Worm (Caenorhabditis elegans) whole organism, L4 larva: ENCODE measurements around the gene T09F5.1.

Experiments
- F10B5.3 ChIP-seq: sonication (generic microtip); optimal IDR thresholded peaks from 2 replicates; lab custom pipeline; 2016; ENCODE audit warnings: mild to moderate bottlenecking, missing genetic modification characterization, missing compliant biosample characterization
- F49E8.2 ChIP-seq: sonication (generic microtip); optimal IDR thresholded peaks from 2 replicates; lab custom pipeline; 2016; ENCODE audit warnings: missing compliant biosample characterization, mild to moderate bottlenecking, missing genetic modification characterization, borderline replicate concordance
- Y105C5A.15 ChIP-seq: fragments of 200-800 bp; sonication (Bioruptor generic); IDR thresholded peaks from 2 replicates; pipeline ENCODE4 v1.3.6; 2022; ENCODE audit warnings: missing genetic modification characterization, missing compliant biosample characterization
- Y48G9A.11 ChIP-seq: fragments of 200-800 bp; sonication (Bioruptor generic); IDR thresholded peaks from 2 replicates; pipeline ENCODE4 v1.3.6; 2022; ENCODE audit warnings: missing genetic modification reagents, missing genetic modification characterization, missing compliant biosample characterization
- Y5F2A.4 ChIP-seq: fragments of 200-800 bp; sonication (Bioruptor generic); optimal IDR thresholded peaks from 2 replicates; lab custom pipeline; 2018; ENCODE audit warnings: mild to moderate bottlenecking, missing genetic modification characterization, missing compliant biosample characterization
- ZK337.2 ChIP-seq: fragments of 200-800 bp; sonication (Bioruptor generic); IDR thresholded peaks from 2 replicates; pipeline ENCODE4 v1.3.6; 2022; ENCODE audit warnings: missing genetic modification reagents, missing genetic modification characterization, missing compliant biosample characterization
- arid-1 ChIP-seq: fragments of 200-800 bp; sonication (Bioruptor generic); conservative IDR thresholded peaks from 2 replicates; pipeline ENCODE4 v1.3.6; 2022; ENCODE audit warnings: missing genetic modification reagents, missing genetic modification characterization, missing compliant biosample characterization
- attf-4 ChIP-seq: sonication (generic microtip); optimal IDR thresholded peaks from 3 replicates; lab custom pipeline; 2017; ENCODE audit warnings: missing biosample characterization, missing genetic modification characterization
- ceh-28 ChIP-seq: fragments of 150-350 bp; optimal IDR thresholded peaks from 2 replicates; lab custom pipeline; 2014; ENCODE audit warnings: missing biosample characterization, missing genetic modification reagents, missing genetic modification characterization
- ceh-62 ChIP-seq: sonication (generic microtip); optimal IDR thresholded peaks from 2 replicates; lab custom pipeline; 2017; ENCODE audit warnings: missing biosample characterization, missing genetic modification characterization
- cey-2 ChIP-seq: sonication (generic microtip); optimal IDR thresholded peaks from 3 replicates; lab custom pipeline; 2017; ENCODE audit warnings: missing genetic modification characterization, mild to moderate bottlenecking, missing compliant biosample characterization, antibody characterized with exemption, borderline replicate concordance; ENCODE audit not compliant: insufficient read depth
- daf-12 ChIP-seq: fragments of 150-350 bp; optimal IDR thresholded peaks from 2 replicates; lab custom pipeline; 2014; ENCODE audit warnings: missing biosample characterization, missing genetic modification reagents, missing genetic modification characterization
- daf-19 ChIP-seq: fragments of 200-800 bp; sonication (Bioruptor generic); conservative IDR thresholded peaks from 2 replicates; pipeline ENCODE4 v1.3.6; 2022; ENCODE audit warnings: missing genetic modification characterization, missing compliant biosample characterization
- dmd-6 ChIP-seq: fragments of 200-800 bp; sonication (Bioruptor generic); IDR thresholded peaks from 2 replicates; pipeline ENCODE4 v1.3.6; 2022; ENCODE audit warnings: missing genetic modification reagents, missing genetic modification characterization, missing compliant biosample characterization
- dmd-8 ChIP-seq: fragments of 200-800 bp; sonication (Bioruptor generic); IDR thresholded peaks from 2 replicates; pipeline ENCODE4 v1.3.6; 2022; ENCODE audit warnings: missing genetic modification characterization, missing compliant biosample characterization
- dve-1 ChIP-seq: sonication (generic microtip); optimal IDR thresholded peaks from 2 replicates; lab custom pipeline; 2017; ENCODE audit warnings: antibody characterized with exemption, mild to moderate bottlenecking, missing genetic modification characterization, missing compliant biosample characterization; ENCODE audit not compliant: insufficient read depth
- hlh-30 ChIP-seq: sonication (generic microtip); optimal IDR thresholded peaks from 2 replicates; lab custom pipeline; 2017; ENCODE audit warnings: antibody characterized with exemption, mild to moderate bottlenecking, missing genetic modification characterization, missing compliant biosample characterization; ENCODE audit not compliant: insufficient read depth
- hmg-1.1 ChIP-seq: fragments of 200-800 bp; sonication (Bioruptor generic); IDR thresholded peaks from 2 replicates; pipeline ENCODE4 v1.3.6; 2022; ENCODE audit warnings: missing genetic modification reagents, missing genetic modification characterization, missing compliant biosample characterization
- jun-1 ChIP-seq: fragments of 150-350 bp; optimal IDR thresholded peaks from 2 replicates; lab custom pipeline; 2014; ENCODE audit warnings: missing biosample characterization, missing genetic modification reagents, missing genetic modification characterization
- lin-13 ChIP-seq: fragments of 150-350 bp; optimal IDR thresholded peaks from 2 replicates; lab custom pipeline; 2014; ENCODE audit warnings: missing biosample characterization, missing genetic modification reagents, missing genetic modification characterization
- lin-29 ChIP-seq: fragments of 200-800 bp; sonication (Bioruptor generic); IDR thresholded peaks from 2 replicates; pipeline ENCODE4 v1.3.6; 2022; ENCODE audit warnings: missing genetic modification reagents, missing genetic modification characterization, missing compliant biosample characterization
- lin-38 ChIP-seq: fragments of 200-800 bp; sonication (Bioruptor generic); IDR thresholded peaks from 2 replicates; pipeline ENCODE4 v1.3.6; 2022; ENCODE audit warnings: missing genetic modification reagents, missing genetic modification characterization, missing compliant biosample characterization
- lin-39 ChIP-seq: fragments of 150-350 bp; optimal IDR thresholded peaks from 2 replicates; lab custom pipeline; 2014; ENCODE audit warnings: missing biosample characterization, missing genetic modification reagents, missing genetic modification characterization
- lir-3 ChIP-seq: sonication (generic microtip); optimal IDR thresholded peaks from 2 replicates; lab custom pipeline; 2016; ENCODE audit warnings: mild to moderate bottlenecking, missing genetic modification characterization, missing compliant biosample characterization
- lsy-2 ChIP-seq, 2 experiments: fragments of 150-350 bp in 1 of 2; sonication (generic microtip) in 1 of 2; optimal IDR thresholded peaks; 2 replicates each; lab custom pipeline; 2014 to 2017; ENCODE audit warnings: missing biosample characterization in 2 of 2, missing genetic modification characterization in 2 of 2
- mep-1 ChIP-seq: fragments of 150-350 bp; sonication (generic microtip); optimal IDR thresholded peaks from 3 replicates; lab custom pipeline; 2014; ENCODE audit warnings: missing biosample characterization, missing genetic modification characterization
- mxl-2 ChIP-seq: fragments of 200-800 bp; sonication (Bioruptor generic); conservative IDR thresholded peaks from 2 replicates; pipeline ENCODE4 v1.3.6; 2022; ENCODE audit warnings: missing genetic modification reagents, missing genetic modification characterization, missing compliant biosample characterization
- nhr-10 ChIP-seq: fragments of 150-350 bp; optimal IDR thresholded peaks from 2 replicates; lab custom pipeline; 2014; ENCODE audit warnings: missing biosample characterization, missing genetic modification characterization
- nhr-111 ChIP-seq: fragments of 200-800 bp; sonication (Bioruptor generic); optimal IDR thresholded peaks from 2 replicates; lab custom pipeline; 2018; ENCODE audit warnings: mild to moderate bottlenecking, missing genetic modification characterization, missing compliant biosample characterization
- nhr-237 ChIP-seq: sonication (generic microtip); optimal IDR thresholded peaks from 2 replicates; lab custom pipeline; 2017; ENCODE audit warnings: missing biosample characterization, missing genetic modification characterization
- nhr-28 ChIP-seq: fragments of 150-350 bp; optimal IDR thresholded peaks from 2 replicates; lab custom pipeline; 2014; ENCODE audit warnings: missing biosample characterization, missing genetic modification characterization
- nhr-42 ChIP-seq: fragments of 200-800 bp; sonication (Bioruptor generic); IDR thresholded peaks from 2 replicates; pipeline ENCODE4 v1.3.6; 2022; ENCODE audit warnings: missing genetic modification characterization, missing compliant biosample characterization
- pha-4 ChIP-seq, 2 experiments: fragments of 150-350 bp in 1 of 2; fragments of 200-800 bp in 1 of 2; sonication (Bioruptor generic) in 1 of 2; IDR thresholded peaks in 1 of 2; optimal IDR thresholded peaks in 1 of 2; 2 replicates each; pipeline versions ENCODE4 v1.3.6 to Lab custom; 2014 to 2022; ENCODE audit warnings: missing genetic modification characterization in 2 of 2, missing genetic modification reagents in 2 of 2, missing biosample characterization in 1 of 2, missing compliant biosample characterization in 1 of 2
- pqm-1 ChIP-seq: sonication (generic microtip); optimal IDR thresholded peaks from 2 replicates; lab custom pipeline; 2017; ENCODE audit warnings: missing biosample characterization, missing genetic modification characterization
- saeg-2 ChIP-seq: fragments of 200-800 bp; sonication (Bioruptor generic); IDR thresholded peaks from 2 replicates; pipeline ENCODE4 v1.3.6; 2022; ENCODE audit warnings: missing genetic modification reagents, missing genetic modification characterization, missing compliant biosample characterization
- sdz-12 ChIP-seq: fragments of 200-800 bp; sonication (Bioruptor generic); optimal IDR thresholded peaks from 2 replicates; lab custom pipeline; 2018; ENCODE audit warnings: mild to moderate bottlenecking, missing genetic modification characterization, missing compliant biosample characterization
- set-16 ChIP-seq: fragments of 200-800 bp; sonication (Bioruptor generic); IDR thresholded peaks from 2 replicates; pipeline ENCODE4 v1.3.6; 2022; ENCODE audit warnings: missing genetic modification reagents, missing genetic modification characterization, missing compliant biosample characterization
- snpc-1.2 ChIP-seq: fragments of 200-800 bp; sonication (Bioruptor generic); IDR thresholded peaks from 2 replicates; pipeline ENCODE4 v1.3.6; 2022; ENCODE audit warnings: missing genetic modification reagents, missing genetic modification characterization, missing compliant biosample characterization
- tag-97 ChIP-seq: fragments of 200-800 bp; sonication (Bioruptor generic); IDR thresholded peaks from 2 replicates; pipeline ENCODE4 v1.3.6; 2022; ENCODE audit warnings: missing genetic modification characterization, missing compliant biosample characterization
- unc-130 ChIP-seq: sonication (generic microtip); optimal IDR thresholded peaks from 2 replicates; lab custom pipeline; 2016; ENCODE audit warnings: missing genetic modification reagents, missing genetic modification characterization, missing compliant biosample characterization
- unc-39 ChIP-seq: sonication (generic microtip); optimal IDR thresholded peaks from 2 replicates; lab custom pipeline; 2017; ENCODE audit warnings: missing biosample characterization, missing genetic modification characterization
- unc-62 ChIP-seq, 3 experiments: fragments of 150-350 bp in 1 of 3; sonication (generic microtip); optimal IDR thresholded peaks in 2 of 3; peaks in 1 of 3; 1 replicate in 1 of 3; 2 replicates in 2 of 3; lab custom pipeline; 2014 to 2017; ENCODE audit warnings: missing biosample characterization in 3 of 3, missing genetic modification characterization in 3 of 3, missing genetic modification reagents in 3 of 3, missing genotype in 1 of 3
- ztf-11 ChIP-seq: fragments of 150-350 bp; optimal IDR thresholded peaks from 2 replicates; lab custom pipeline; 2014; ENCODE audit warnings: missing biosample characterization, missing genetic modification characterization

Gene T09F5.1

ce11 chrV:15181899-15182298 is 33.0 kb downstream of the T09F5.1 start:
- no peak for TF ChIP-seq daf-19
- no peak for TF ChIP-seq lin-39 (tag; lab: Kevin White, UChicago)
- no peak for TF ChIP-seq set-16 (GFP tag; lab: Robert Waterston, UW)
- no peak for TF ChIP-seq unc-62 (GFP tag; optimal IDR thresholded peaks at IDR 0.05 in 1 of 2; lab: Kevin White, UChicago)
- TF ChIP-seq unc-62 (tag; optimal IDR thresholded peaks at IDR 0.05; lab: Kevin White, UChicago), result no peak
- no peak for TF ChIP-seq tag-97 (GFP tag; lab: Robert Waterston, UW)
- no peak for TF ChIP-seq nhr-237 (tag; lab: Kevin White, UChicago)
- no peak for TF ChIP-seq unc-130 (GFP tag; lab: Kevin White, UChicago)
- no peak for TF ChIP-seq mep-1 (tag; lab: Kevin White, UChicago)
- no peak for TF ChIP-seq ztf-11 (tag; lab: Kevin White, UChicago)
- TF ChIP-seq Y105C5A.15 (GFP tag; lab: Robert Waterston, UW), result no peak
- TF ChIP-seq nhr-42 (GFP tag; lab: Robert Waterston, UW), result no peak
- no peak for TF ChIP-seq dmd-8 (GFP tag; lab: Robert Waterston, UW)

- TF ChIP-seq dve-1 (tag; lab: Kevin White, UChicago), result peak; percentile 2
- TF ChIP-seq dmd-6 (GFP tag; lab: Robert Waterston, UW), result peak; percentile 33; the same call in 1 of the 2 replicates
- TF ChIP-seq jun-1, result no peak
- no peak for TF ChIP-seq Y48G9A.11 (GFP tag; lab: Robert Waterston, UW)
- peak; percentile 9 for TF ChIP-seq pqm-1 (tag; lab: Kevin White, UChicago)
- no peak for TF ChIP-seq nhr-237 (tag; lab: Kevin White, UChicago)
- no peak for TF ChIP-seq hlh-30 (tag; lab: Kevin White, UChicago)
- TF ChIP-seq nhr-28, result peak; percentile 10
- TF ChIP-seq lin-29, result no peak
- no peak for TF ChIP-seq ztf-11 (tag; lab: Kevin White, UChicago)
- TF ChIP-seq, all 104 proteins: peak for 4
Observed at ce11 chrV:15182407-15182806, 33.5 kb downstream of the T09F5.1 start, which contains the start of gene fbxa-84. TSS of gene fbxa-84 (plus strand) at chrV:15182440.

- TF ChIP-seq lsy-2 (tag; optimal IDR thresholded peaks at IDR 0.05; lab: Kevin White, UChicago), result no peak
- no peak for TF ChIP-seq hlh-30 (tag; lab: Kevin White, UChicago)
- 0 out of 2 replicates have a peak, but pooled peaks have one; percentile 4 for TF ChIP-seq arid-1 (GFP tag; lab: Robert Waterston, UW)
- TF ChIP-seq daf-19, result no peak
- no peak for TF ChIP-seq ceh-62 (tag; lab: Kevin White, UChicago)
- no peak for TF ChIP-seq F10B5.3
- TF ChIP-seq nhr-10, result no peak
- TF ChIP-seq nhr-42 (GFP tag; lab: Robert Waterston, UW), result no peak
- TF ChIP-seq snpc-1.2 (GFP tag; lab: Robert Waterston, UW), result 0 out of 2 replicates have a peak, but pooled peaks have one; percentile 39
- no peak for TF ChIP-seq ztf-11 (tag; lab: Kevin White, UChicago)
- TF ChIP-seq lin-38 (GFP tag; lab: Robert Waterston, UW), result peak; percentile 74
- TF ChIP-seq pha-4 (GFP tag; IDR thresholded peaks at IDR 0.05; lab: Robert Waterston, UW), result no peak
- TF ChIP-seq pha-4 (tag; optimal IDR thresholded peaks at IDR 0.05; lab: Kevin White, UChicago), result no peak
- no peak for TF ChIP-seq saeg-2 (GFP tag; lab: Robert Waterston, UW)
- TF ChIP-seq unc-130 (GFP tag; lab: Kevin White, UChicago), result peak; percentile 55
- no peak for TF ChIP-seq daf-12
- no peak for TF ChIP-seq ZK337.2 (GFP tag; lab: Robert Waterston, UW)
- TF ChIP-seq nhr-111 (GFP tag; lab: Kevin White, UChicago), result no peak
- no peak for TF ChIP-seq Y5F2A.4
- TF ChIP-seq ceh-28 (tag; lab: Kevin White, UChicago), result no peak
- TF ChIP-seq lir-3 (tag; lab: Kevin White, UChicago), result no peak
- TF ChIP-seq Y48G9A.11 (GFP tag; lab: Robert Waterston, UW), result peak; percentile 21; the same call in 1 of the 2 replicates
- no peak for TF ChIP-seq hmg-1.1 (GFP tag; lab: Robert Waterston, UW)
- no peak for TF ChIP-seq unc-39 (tag; lab: Kevin White, UChicago)
- no peak for TF ChIP-seq cey-2
- TF ChIP-seq lin-13 (GFP tag; lab: Kevin White, UChicago), result peak; percentile 12
- TF ChIP-seq mxl-2 (GFP tag; lab: Robert Waterston, UW), result no peak
- TF ChIP-seq sdz-12 (GFP tag; lab: Kevin White, UChicago), result no peak
- TF ChIP-seq attf-4 (tag; lab: Kevin White, UChicago), result no peak
- TF ChIP-seq F49E8.2, result peak; percentile 78
Observed at ce11 chrV:15184097-15185040, 35.5 kb downstream of the T09F5.1 start, which contains the start of gene Y75B12B.1. TSS of gene Y75B12B.1 (plus strand) at chrV:15184699.
